Worm (Caenorhabditis elegans) whole organism, L2 larva: ENCODE data around the gene gta-1.

Experiments
- C34F6.9 ChIP-seq: fragments of 150-350 bp; optimal IDR thresholded peaks from 2 replicates; lab custom pipeline; 2014; ENCODE audit warnings: missing biosample characterization, missing genetic modification characterization
- F13H6.1 ChIP-seq: sonication (generic microtip); optimal IDR thresholded peaks from 2 replicates; lab custom pipeline; 2016; ENCODE audit warnings: missing genetic modification characterization, missing compliant biosample characterization
- R02D3.7 ChIP-seq: fragments of 150-350 bp; optimal IDR thresholded peaks from 2 replicates; lab custom pipeline; 2014; ENCODE audit warnings: missing biosample characterization, missing genetic modification characterization
- Y55F3AM.14 ChIP-seq: fragments of 200-800 bp; sonication (Bioruptor generic); optimal IDR thresholded peaks from 2 replicates; lab custom pipeline; 2018; ENCODE audit warnings: mild to moderate bottlenecking, missing genetic modification characterization, missing compliant biosample characterization
- ZK546.5 ChIP-seq: sonication (generic microtip); optimal IDR thresholded peaks from 2 replicates; lab custom pipeline; 2017; ENCODE audit warnings: missing biosample characterization, missing genetic modification characterization
- alr-1 ChIP-seq: fragments of 150-350 bp; optimal IDR thresholded peaks from 2 replicates; lab custom pipeline; 2014; ENCODE audit warnings: missing biosample characterization, missing genetic modification characterization
- aly-2 ChIP-seq: fragments of 150-350 bp; optimal IDR thresholded peaks from 2 replicates; lab custom pipeline; 2014; ENCODE audit warnings: missing biosample characterization, missing genetic modification characterization
- blmp-1 ChIP-seq: sonication (generic microtip); optimal IDR thresholded peaks from 2 replicates; lab custom pipeline; 2017; ENCODE audit warnings: missing genetic modification characterization, mild to moderate bottlenecking, missing compliant biosample characterization, antibody characterized with exemption, moderate library complexity; ENCODE audit not compliant: insufficient read depth
- ceh-16 ChIP-seq: fragments of 150-350 bp; optimal IDR thresholded peaks from 2 replicates; lab custom pipeline; 2014; ENCODE audit warnings: missing biosample characterization, missing genetic modification characterization
- ceh-82 ChIP-seq: fragments of 150-350 bp; optimal IDR thresholded peaks from 2 replicates; lab custom pipeline; 2014; ENCODE audit warnings: missing biosample characterization, missing genetic modification characterization
- crh-2 ChIP-seq: sonication (generic microtip); optimal IDR thresholded peaks from 2 replicates; lab custom pipeline; 2017; ENCODE audit warnings: missing biosample characterization, missing genetic modification characterization
- egl-27 ChIP-seq: sonication (generic microtip); optimal IDR thresholded peaks from 3 replicates; lab custom pipeline; 2017; ENCODE audit warnings: missing biosample characterization, missing genetic modification reagents, missing genetic modification characterization
- elt-3 ChIP-seq: sonication (generic microtip); optimal IDR thresholded peaks from 2 replicates; lab custom pipeline; 2017; ENCODE audit warnings: missing biosample characterization, missing genetic modification characterization
- gmeb-1 ChIP-seq: fragments of 150-350 bp; optimal IDR thresholded peaks from 2 replicates; lab custom pipeline; 2014; ENCODE audit warnings: missing biosample characterization, missing genetic modification characterization
- lin-13 ChIP-seq: fragments of 150-350 bp; optimal IDR thresholded peaks from 2 replicates; lab custom pipeline; 2014; ENCODE audit warnings: missing biosample characterization, missing genetic modification reagents, missing genetic modification characterization
- lin-39 ChIP-seq: fragments of 150-350 bp; optimal IDR thresholded peaks from 2 replicates; lab custom pipeline; 2014; ENCODE audit warnings: missing biosample characterization, missing genetic modification reagents, missing genetic modification characterization
- mab-5 ChIP-seq: fragments of 150-350 bp; optimal IDR thresholded peaks from 2 replicates; lab custom pipeline; 2014; ENCODE audit warnings: missing biosample characterization, missing genetic modification characterization
- mbf-1 ChIP-seq: sonication (generic microtip); optimal IDR thresholded peaks from 2 replicates; lab custom pipeline; 2017; ENCODE audit warnings: missing biosample characterization, missing genetic modification characterization
- mdl-1 ChIP-seq, 2 experiments: fragments of 150-350 bp in 1 of 2; sonication (generic microtip) in 1 of 2; optimal IDR thresholded peaks; 2 replicates each; lab custom pipeline; 2017; ENCODE audit warnings: missing biosample characterization in 2 of 2, missing genetic modification characterization in 2 of 2
- nhr-10 ChIP-seq: sonication (generic microtip); optimal IDR thresholded peaks from 2 replicates; lab custom pipeline; 2017; ENCODE audit warnings: missing biosample characterization, missing genetic modification characterization
- nhr-11 ChIP-seq: fragments of 150-350 bp; optimal IDR thresholded peaks from 2 replicates; lab custom pipeline; 2014; ENCODE audit warnings: missing biosample characterization, missing genetic modification characterization
- nhr-12 ChIP-seq: fragments of 150-350 bp; optimal IDR thresholded peaks from 2 replicates; lab custom pipeline; 2014; ENCODE audit warnings: missing biosample characterization, missing genetic modification characterization
- nhr-129 ChIP-seq: fragments of 150-350 bp; optimal IDR thresholded peaks from 2 replicates; lab custom pipeline; 2014; ENCODE audit warnings: missing biosample characterization, missing genetic modification characterization
- nhr-21 ChIP-seq: fragments of 150-350 bp; optimal IDR thresholded peaks from 2 replicates; lab custom pipeline; 2014; ENCODE audit warnings: missing biosample characterization, missing genetic modification characterization
- nhr-237 ChIP-seq: fragments of 150-350 bp; optimal IDR thresholded peaks from 2 replicates; lab custom pipeline; 2014; ENCODE audit warnings: missing biosample characterization, missing genetic modification characterization
- nhr-77 ChIP-seq: fragments of 150-350 bp; optimal IDR thresholded peaks from 2 replicates; lab custom pipeline; 2014; ENCODE audit warnings: missing biosample characterization, missing genetic modification characterization
- peb-1 ChIP-seq: fragments of 150-350 bp; optimal IDR thresholded peaks from 2 replicates; lab custom pipeline; 2014; ENCODE audit warnings: missing biosample characterization, missing genetic modification characterization
- sem-4 ChIP-seq: fragments of 150-350 bp; optimal IDR thresholded peaks from 2 replicates; lab custom pipeline; 2014; ENCODE audit warnings: missing biosample characterization, missing genetic modification reagents, missing genetic modification characterization
- sma-3 ChIP-seq: sonication (generic microtip); optimal IDR thresholded peaks from 2 replicates; lab custom pipeline; 2016; ENCODE audit warnings: missing genetic modification reagents, missing genetic modification characterization, missing compliant biosample characterization
- sma-9 ChIP-seq, 2 experiments: fragments of 150-350 bp in 1 of 2; sonication (generic microtip) in 1 of 2; optimal IDR thresholded peaks; 2 replicates each; lab custom pipeline; 2014 to 2016; ENCODE audit warnings: missing genetic modification characterization in 2 of 2, mild to moderate bottlenecking in 1 of 2, missing biosample characterization in 1 of 2, missing compliant biosample characterization in 1 of 2, missing genetic modification reagents in 1 of 2, moderate library complexity in 1 of 2
- unc-39 ChIP-seq: fragments of 150-350 bp; optimal IDR thresholded peaks from 2 replicates; lab custom pipeline; 2014; ENCODE audit warnings: missing biosample characterization, missing genetic modification characterization
- unc-55 ChIP-seq: fragments of 150-350 bp; sonication (generic microtip); optimal IDR thresholded peaks from 3 replicates; lab custom pipeline; 2014; ENCODE audit warnings: missing biosample characterization, missing genetic modification reagents, missing genetic modification characterization
- unc-62 ChIP-seq: fragments of 150-350 bp; optimal IDR thresholded peaks from 2 replicates; lab custom pipeline; 2014; ENCODE audit warnings: missing biosample characterization, missing genetic modification reagents, missing genetic modification characterization
- zag-1 ChIP-seq: fragments of 150-350 bp; optimal IDR thresholded peaks from 2 replicates; lab custom pipeline; 2014; ENCODE audit warnings: missing biosample characterization, missing genetic modification characterization
- ztf-1 ChIP-seq: fragments of 200-800 bp; sonication (Bioruptor generic); conservative IDR thresholded peaks from 2 replicates; pipeline ENCODE4 v1.3.6; 2022; ENCODE audit warnings: missing genetic modification characterization, missing compliant biosample characterization
- ztf-11 ChIP-seq: sonication (generic microtip); optimal IDR thresholded peaks from 2 replicates; lab custom pipeline; 2017; ENCODE audit warnings: missing biosample characterization, missing genetic modification characterization
- ztf-4 ChIP-seq: fragments of 150-350 bp; optimal IDR thresholded peaks from 2 replicates; lab custom pipeline; 2014; ENCODE audit warnings: missing biosample characterization, missing genetic modification characterization

The gta-1 gene

DNA sequence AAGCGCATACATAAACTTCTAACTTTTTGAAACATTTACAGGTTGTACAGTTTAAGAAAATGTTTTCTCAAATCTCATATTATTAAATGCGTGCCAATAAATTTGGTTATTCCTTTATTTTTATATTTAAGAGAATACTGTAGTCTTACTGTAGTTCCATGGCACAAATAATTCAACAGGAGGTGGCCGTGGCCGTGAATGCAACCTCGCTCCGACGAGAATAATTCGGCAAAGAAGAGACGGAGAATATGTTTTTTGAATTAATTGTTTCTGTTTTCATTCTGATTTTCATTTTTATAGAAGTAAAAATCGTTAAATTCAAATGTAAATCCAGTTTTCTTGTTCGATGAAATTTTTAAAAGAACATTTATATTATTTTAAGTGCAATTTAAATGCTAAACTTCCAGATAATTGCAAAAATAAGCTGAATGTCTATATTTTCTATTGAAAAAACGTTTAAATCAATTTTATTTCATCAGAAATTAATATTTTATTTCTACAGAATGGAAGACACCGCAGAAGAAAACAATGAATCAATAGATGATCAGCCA is 16.9 kb downstream of the gta-1 start, which contains the start of gene gon-4:
Gene gon-4, plus strand, starts transcription at position 501 of the 551 bp plus-strand sequence.
- TF ChIP-seq nhr-11 (tag; lab: Kevin White, UChicago): no peak
- TF ChIP-seq nhr-21: no peak

DNA sequence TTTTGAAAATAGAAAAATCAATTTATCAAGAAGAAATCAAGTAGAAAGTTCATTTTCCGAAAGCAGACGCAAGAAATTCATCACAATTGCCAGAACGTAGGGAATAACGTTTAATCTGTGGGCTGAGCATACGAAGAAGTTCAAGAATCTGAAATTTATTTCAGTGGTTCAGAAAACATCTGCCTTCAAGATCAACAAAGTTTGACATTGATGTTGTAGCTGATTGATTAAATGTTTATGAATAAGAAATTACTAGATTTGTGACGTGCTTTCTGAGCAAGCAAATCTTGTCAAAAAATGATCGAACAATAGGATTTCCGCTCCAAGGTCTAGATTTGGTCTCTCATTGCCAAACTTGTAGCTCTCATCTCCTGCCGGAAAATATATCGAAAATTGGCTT is 25.7 kb downstream of the gta-1 start, which contains the start of gene K04D7.6:
Gene K04D7.6, minus strand, starts transcription at position 101 of the 400 bp plus-strand sequence.
- no peak for TF ChIP-seq C34F6.9
- no peak for TF ChIP-seq Y55F3AM.14
- TF ChIP-seq ztf-11: no peak
- no peak for TF ChIP-seq nhr-237 (tag; lab: Kevin White, UChicago)
- TF ChIP-seq ztf-1 (GFP tag; lab: Robert Waterston, UW): no peak
- no peak for TF ChIP-seq nhr-11 (tag; lab: Kevin White, UChicago)
- no peak for TF ChIP-seq unc-62
- no peak for TF ChIP-seq mab-5 (tag; lab: Kevin White, UChicago)
- TF ChIP-seq mbf-1 (tag; lab: Kevin White, UChicago): no peak
- no peak for TF ChIP-seq F13H6.1 (tag; lab: Kevin White, UChicago)
- TF ChIP-seq nhr-77 (tag; lab: Kevin White, UChicago): no peak
- no peak for TF ChIP-seq sma-3 (GFP tag; lab: Kevin White, UChicago)
- no peak for TF ChIP-seq sma-9 (GFP tag; optimal IDR thresholded peaks at IDR 0.05; lab: Kevin White, UChicago)
- no peak for TF ChIP-seq sma-9 (tag; optimal IDR thresholded peaks at IDR 0.05; lab: Kevin White, UChicago)

DNA sequence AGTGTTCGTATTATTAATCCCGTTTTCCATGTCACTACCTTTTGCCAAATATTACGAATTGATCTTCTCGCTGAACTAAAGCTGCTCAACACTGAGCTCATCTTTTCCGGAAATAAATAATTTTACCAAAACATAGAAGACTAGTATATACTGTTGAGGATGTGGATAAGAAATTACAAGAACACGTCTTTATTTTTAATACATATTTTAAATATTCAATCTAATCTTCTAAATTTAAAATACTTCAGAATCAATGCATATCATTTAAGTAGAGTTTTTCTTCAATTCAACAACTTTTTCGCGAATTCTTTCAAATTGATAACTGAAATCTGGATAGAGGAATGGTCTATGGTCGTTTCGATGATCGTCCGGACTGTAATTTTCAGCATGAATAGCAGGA is 34.4 kb downstream of the gta-1 start, which contains the start of gene abt-1:
Gene abt-1, minus strand, starts transcription at position 101 of the 400 bp plus-strand sequence.
- TF ChIP-seq ztf-4 (tag; lab: Kevin White, UChicago) (no peak), nhr-129 (no peak), sma-3 (GFP tag; lab: Kevin White, UChicago) (no peak), aly-2 (no peak), mdl-1 (tag; optimal IDR thresholded peaks at IDR 0.05; lab: Kevin White, UChicago) (no peak), mbf-1 (tag; lab: Kevin White, UChicago) (no peak), alr-1 (no peak), ceh-82 (tag; lab: Kevin White, UChicago) (no peak)

DNA sequence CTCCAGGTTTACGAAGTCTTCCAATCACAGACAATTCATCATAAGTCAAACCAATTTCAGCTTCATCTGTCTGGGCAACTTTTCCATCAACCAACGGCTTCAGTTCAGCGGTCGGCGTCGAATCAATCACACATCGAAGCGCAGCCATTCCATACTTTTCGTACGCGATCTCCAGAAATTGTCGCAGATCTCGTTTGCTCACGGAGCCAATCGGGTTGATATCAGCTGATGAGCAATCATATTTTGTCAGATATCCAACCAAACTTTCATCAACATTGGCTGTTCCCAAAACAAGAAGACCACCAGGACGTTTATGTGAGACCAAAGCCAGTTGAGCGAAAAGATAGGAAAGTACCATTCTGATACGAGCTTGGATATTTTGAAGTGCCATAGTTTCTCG is 34.9 kb downstream of the gta-1 start:
- TF ChIP-seq lin-39 (tag; lab: Kevin White, UChicago) (no peak), unc-39 (tag; lab: Kevin White, UChicago) (no peak), mab-5 (tag; lab: Kevin White, UChicago) (no peak), egl-27 (tag; lab: Kevin White, UChicago) (no peak), blmp-1 (tag; lab: Kevin White, UChicago) (no peak), unc-55 (GFP tag; lab: Kevin White, UChicago) (no peak)
- TF ChIP-seq, all 48 proteins: peak for 0

DNA sequence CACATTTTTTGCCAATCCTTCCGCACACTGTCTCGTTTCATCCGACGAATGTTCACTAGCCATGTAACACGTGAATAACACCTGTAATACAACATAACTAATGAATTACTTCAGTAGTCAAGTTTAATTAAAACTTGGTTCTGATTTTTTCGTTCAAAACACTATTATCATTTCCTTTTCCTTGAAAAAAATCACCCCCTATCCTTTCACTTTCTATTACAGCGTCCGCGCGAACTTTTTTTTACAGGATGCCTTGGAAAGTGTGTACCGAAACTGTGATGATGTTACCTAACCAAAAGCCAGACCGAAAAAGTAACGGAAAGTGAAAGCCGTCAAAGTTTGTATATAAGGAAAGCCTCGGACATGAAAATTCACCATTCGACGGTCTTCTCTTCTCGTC is 35.6 kb downstream of the gta-1 start, which contains the start of gene col-124:
Gene col-124, plus strand, starts transcription at position 374 of the 400 bp plus-strand sequence.
- no peak for TF ChIP-seq mbf-1 (tag; lab: Kevin White, UChicago)
- TF ChIP-seq peb-1 (tag; lab: Kevin White, UChicago): no peak
- TF ChIP-seq gmeb-1 (tag; lab: Kevin White, UChicago): no peak
- no peak for TF ChIP-seq ZK546.5
- TF ChIP-seq nhr-12: no peak
- TF ChIP-seq lin-13: no peak
- TF ChIP-seq nhr-10: no peak
- TF ChIP-seq mdl-1 (tag; optimal IDR thresholded peaks at IDR 0.05; lab: Kevin White, UChicago): no peak
- no peak for TF ChIP-seq elt-3 (tag; lab: Kevin White, UChicago)
- TF ChIP-seq F13H6.1 (tag; lab: Kevin White, UChicago): no peak
- no peak for TF ChIP-seq unc-62
- TF ChIP-seq sem-4 (tag; lab: Kevin White, UChicago): no peak
- TF ChIP-seq ceh-82 (tag; lab: Kevin White, UChicago): no peak
- no peak for TF ChIP-seq zag-1 (tag; lab: Kevin White, UChicago)
- TF ChIP-seq alr-1: no peak
- no peak for TF ChIP-seq crh-2 (tag; lab: Kevin White, UChicago)
- no peak for TF ChIP-seq ceh-16 (tag; lab: Kevin White, UChicago)
- no peak for TF ChIP-seq R02D3.7 (tag; lab: Kevin White, UChicago)
